Worm (Caenorhabditis elegans) whole organism, L4 larva: ENCODE data around the gene C04H4.1.
A peak's percentile ranks its signal among the peaks of the same experiment; 100 is the strongest.

Experiments
- F49E8.2 ChIP-seq: sonication (generic microtip); optimal IDR thresholded peaks from 2 replicates; lab custom pipeline; 2016; ENCODE audit warnings: missing compliant biosample characterization, mild to moderate bottlenecking, missing genetic modification characterization, borderline replicate concordance
- aly-2 ChIP-seq: sonication (generic microtip); optimal IDR thresholded peaks from 2 replicates; lab custom pipeline; 2018; ENCODE audit warnings: missing biosample characterization, missing genetic modification characterization
- ceh-20 ChIP-seq: fragments of 200-800 bp; sonication (Bioruptor generic); IDR thresholded peaks from 2 replicates; pipeline ENCODE4 v1.3.6; 2022; ENCODE audit warnings: missing genetic modification reagents, missing genetic modification characterization, missing compliant biosample characterization
- duxl-1 ChIP-seq: sonication (generic microtip); optimal IDR thresholded peaks from 2 replicates; lab custom pipeline; 2016; ENCODE audit warnings: mild to moderate bottlenecking, missing genetic modification characterization, moderate library complexity, missing compliant biosample characterization; ENCODE audit not compliant: poor library complexity
- lir-3 ChIP-seq: sonication (generic microtip); optimal IDR thresholded peaks from 2 replicates; lab custom pipeline; 2016; ENCODE audit warnings: mild to moderate bottlenecking, missing genetic modification characterization, missing compliant biosample characterization
- madf-5 ChIP-seq, 2 experiments: fragments of 200-800 bp; sonication (Bioruptor generic); IDR thresholded peaks; 2 replicates each; pipeline ENCODE4 v1.3.6; 2022; ENCODE audit warnings: missing compliant biosample characterization in 2 of 2, missing genetic modification characterization in 2 of 2
- mep-1 ChIP-seq: fragments of 150-350 bp; sonication (generic microtip); optimal IDR thresholded peaks from 3 replicates; lab custom pipeline; 2014; ENCODE audit warnings: missing biosample characterization, missing genetic modification characterization
- nhr-76 ChIP-seq: fragments of 150-350 bp; optimal IDR thresholded peaks from 2 replicates; lab custom pipeline; 2014; ENCODE audit warnings: missing biosample characterization, missing genetic modification characterization
- pqm-1 ChIP-seq: sonication (generic microtip); optimal IDR thresholded peaks from 2 replicates; lab custom pipeline; 2017; ENCODE audit warnings: missing biosample characterization, missing genetic modification characterization
- snpc-1.2 ChIP-seq: fragments of 200-800 bp; sonication (Bioruptor generic); IDR thresholded peaks from 2 replicates; pipeline ENCODE4 v1.3.6; 2022; ENCODE audit warnings: missing genetic modification reagents, missing genetic modification characterization, missing compliant biosample characterization
- unc-39 ChIP-seq: sonication (generic microtip); optimal IDR thresholded peaks from 2 replicates; lab custom pipeline; 2017; ENCODE audit warnings: missing biosample characterization, missing genetic modification characterization
- unc-62 ChIP-seq, 3 experiments: fragments of 150-350 bp in 1 of 3; sonication (generic microtip); optimal IDR thresholded peaks in 2 of 3; peaks in 1 of 3; 1 replicate in 1 of 3; 2 replicates in 2 of 3; lab custom pipeline; 2014 to 2017; ENCODE audit warnings: missing biosample characterization in 3 of 3, missing genetic modification characterization in 3 of 3, missing genetic modification reagents in 3 of 3, missing genotype in 1 of 3

ce11 chrII:7981084-7981483, 22.4 kb downstream of the C04H4.1 start:
- TF ChIP-seq pqm-1 = no peak
- TF ChIP-seq nhr-76 (tag; lab: Kevin White, UChicago) = no peak
- TF ChIP-seq unc-39 (tag; lab: Kevin White, UChicago) = no peak
- TF ChIP-seq aly-2 (tag; lab: Kevin White, UChicago) = no peak
- peak in 1 of 2 experiments; percentile 78 for TF ChIP-seq unc-62 (GFP tag; optimal IDR thresholded peaks at IDR 0.05 in 1 of 2; lab: Kevin White, UChicago)
- no peak for TF ChIP-seq unc-62 (tag; optimal IDR thresholded peaks at IDR 0.05; lab: Kevin White, UChicago)
- no peak for TF ChIP-seq duxl-1 (tag; lab: Kevin White, UChicago)
- TF ChIP-seq madf-5 (GFP tag; IDR thresholded peaks at IDR 0.05; lab: Robert Waterston, UW) = no peak
- TF ChIP-seq ceh-20 = no peak
- TF ChIP-seq mep-1 (tag; lab: Kevin White, UChicago) = no peak
- no peak for TF ChIP-seq F49E8.2 (tag; lab: Kevin White, UChicago)
- no peak for TF ChIP-seq lir-3 (tag; lab: Kevin White, UChicago)
- TF ChIP-seq snpc-1.2 (GFP tag; lab: Robert Waterston, UW) = no peak
